Worm (Caenorhabditis elegans): ENCODE data around the gene F46C5.2.

The F46C5.2 gene

DNA sequence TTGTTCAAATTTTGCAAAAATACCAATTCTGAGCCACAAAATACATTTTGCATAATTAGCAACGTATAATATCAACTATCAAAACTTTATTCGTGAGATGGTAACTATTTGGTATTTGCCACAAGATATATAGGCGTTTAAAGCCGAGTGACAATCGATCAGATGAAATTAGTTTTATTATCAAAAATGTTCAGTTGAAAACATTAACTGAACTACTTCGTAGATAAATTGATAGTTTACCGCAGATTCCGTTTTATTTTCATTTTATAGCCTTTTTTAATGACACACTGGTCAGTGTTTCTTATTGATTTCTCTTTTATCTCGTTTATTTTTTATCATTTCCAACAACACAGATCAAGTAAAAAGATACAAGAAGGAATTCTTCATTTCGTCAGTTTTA is 11.9 kb downstream of the F46C5.2 start (continued):
- TF ChIP-seq F16B12.6 (tag; optimal IDR thresholded peaks at IDR 0.05) (no peak), C34B4.2 (tag; optimal IDR thresholded peaks at IDR 0.05) (no peak), lin-14 (GFP tag; optimal IDR thresholded peaks at IDR 0.05) (peak; percentile 25)

DNA sequence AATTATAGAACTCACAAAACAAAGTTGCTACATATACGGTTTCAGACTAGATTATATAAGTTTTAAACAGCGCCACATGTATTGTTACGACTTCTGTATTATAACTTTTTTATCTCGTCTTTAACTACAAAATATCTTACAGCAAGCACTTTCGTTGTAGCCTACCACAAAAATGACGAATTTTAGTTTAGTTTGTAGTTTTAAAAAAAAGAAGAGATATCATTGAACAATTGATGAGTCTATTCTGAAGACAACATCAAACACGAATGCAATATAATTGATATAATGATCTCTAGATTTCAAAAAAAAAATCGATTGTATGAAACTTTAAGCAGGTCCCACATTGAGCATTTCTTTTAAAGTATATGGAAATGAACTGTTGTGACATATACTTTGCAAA is 14.9 kb downstream of the F46C5.2 start:
- TF ChIP-seq nhr-71 (tag; optimal IDR thresholded peaks at IDR 0.05) (no peak), mef-2 (tag; optimal IDR thresholded peaks at IDR 0.05) (no peak), fkh-10 (GFP tag; optimal IDR thresholded peaks at IDR 0.05) (no peak), hpl-2 (GFP tag; optimal IDR thresholded peaks at IDR 0.05) (no peak), unc-62 (GFP tag; optimal IDR thresholded peaks at IDR 0.05) (no peak), ceh-90 (tag; optimal IDR thresholded peaks at IDR 0.05) (no peak), isw-1 (GFP tag; IDR thresholded peaks at IDR 0.05) (no peak), tlp-1 (tag; optimal IDR thresholded peaks at IDR 0.05) (no peak), lir-3 (tag; optimal IDR thresholded peaks at IDR 0.05; ENCODE audit: poor library complexity) (no peak), nhr-11 (tag; optimal IDR thresholded peaks at IDR 0.05) (no peak), blmp-1 (tag; optimal IDR thresholded peaks at IDR 0.05) (no peak), nhr-47 (tag; optimal IDR thresholded peaks at IDR 0.05) (no peak), ztf-4 (tag; optimal IDR thresholded peaks at IDR 0.05) (no peak), fkh-8 (tag; optimal IDR thresholded peaks at IDR 0.05) (no peak)

DNA sequence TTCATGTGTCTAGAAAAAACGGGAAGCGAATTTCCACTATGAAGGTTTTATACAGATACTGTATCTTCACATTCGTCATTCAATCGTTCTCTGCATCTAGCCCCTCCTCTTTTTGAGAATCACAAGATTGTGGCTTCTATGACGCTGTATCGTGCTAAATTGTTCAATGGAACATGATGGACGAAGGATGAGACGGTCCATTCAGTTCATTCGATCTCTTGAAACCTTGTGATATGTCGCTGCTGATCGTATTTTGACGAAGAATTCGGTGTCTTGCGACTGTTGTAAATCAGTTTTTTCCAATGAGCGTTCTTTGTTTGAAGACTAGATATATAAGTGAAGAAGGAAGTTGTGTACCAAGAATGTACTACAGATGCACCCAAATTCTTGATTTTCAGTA is 15.4 kb downstream of the F46C5.2 start:
- peak; percentile 61 for TF ChIP-seq lir-3 (tag; optimal IDR thresholded peaks at IDR 0.05; ENCODE audit: poor library complexity)
- peak; percentile 36 for TF ChIP-seq irx-1 (tag; optimal IDR thresholded peaks at IDR 0.05)
- TF ChIP-seq tbx-2 (tag; optimal IDR thresholded peaks at IDR 0.05): peak; percentile 73
- TF ChIP-seq ceh-82 (tag; optimal IDR thresholded peaks at IDR 0.05): peak in 1 of 3 experiments; percentile 5
- TF ChIP-seq lin-39 (tag; optimal IDR thresholded peaks at IDR 0.05): no peak
- peak in 1 of 2 experiments; percentile 90 for TF ChIP-seq lsy-2 (tag; optimal IDR thresholded peaks at IDR 0.05)
- peak; percentile 82 for TF ChIP-seq snu-23 (GFP tag; optimal IDR thresholded peaks at IDR 0.05)
- no peak for TF ChIP-seq efl-1 (optimal IDR thresholded peaks at IDR 0.05)
- no peak for TF ChIP-seq efl-1 (GFP tag; optimal IDR thresholded peaks at IDR 0.05 in 1 of 2)
- peak; percentile 74 for TF ChIP-seq lin-14 (GFP tag; optimal IDR thresholded peaks at IDR 0.05)
- no peak for TF ChIP-seq ceh-8 (GFP tag; optimal IDR thresholded peaks at IDR 0.05)
- no peak for TF ChIP-seq alr-1 (tag; optimal IDR thresholded peaks at IDR 0.05; ENCODE audit: borderline replicate concordance)
- TF ChIP-seq C34B4.2 (tag; optimal IDR thresholded peaks at IDR 0.05): no peak
- peak; percentile 98 for TF ChIP-seq nhr-85 (tag)
- peak; percentile 70 for TF ChIP-seq C16A3.4 (tag; optimal IDR thresholded peaks at IDR 0.05)
- peak; percentile 51 for TF ChIP-seq nhr-47 (tag; optimal IDR thresholded peaks at IDR 0.05)
- peak; percentile 13 for TF ChIP-seq mep-1 (tag; optimal IDR thresholded peaks at IDR 0.05)
- peak; percentile 93 for TF ChIP-seq nhr-19 (GFP tag; conservative IDR thresholded peaks at IDR 0.05)
- TF ChIP-seq unc-130 (tag; optimal IDR thresholded peaks at IDR 0.05): peak; percentile 78
- peak; percentile 89 for TF ChIP-seq nhr-71 (tag; optimal IDR thresholded peaks at IDR 0.05)
- TF ChIP-seq hlh-17 (GFP tag; optimal IDR thresholded peaks at IDR 0.05; ENCODE audit: borderline replicate concordance): no peak
- TF ChIP-seq pag-3 (tag; optimal IDR thresholded peaks at IDR 0.05; ENCODE audit: borderline replicate concordance, insufficient read depth): no peak
- peak in 1 of 2 experiments; percentile 80 for TF ChIP-seq mdl-1 (tag; optimal IDR thresholded peaks at IDR 0.05)
- TF ChIP-seq nhr-76 (tag; optimal IDR thresholded peaks at IDR 0.05): no peak
- peak in 1 of 2 experiments; percentile 70 for TF ChIP-seq lin-35 (GFP tag; optimal IDR thresholded peaks at IDR 0.05)
- TF ChIP-seq vab-15 (tag; optimal IDR thresholded peaks at IDR 0.05): peak; percentile 28
- peak; percentile 27 for TF ChIP-seq lin-13 (GFP tag; optimal IDR thresholded peaks at IDR 0.05)
- TF ChIP-seq blmp-1 (tag; optimal IDR thresholded peaks at IDR 0.05): peak; percentile 86
- no peak for TF ChIP-seq pax-3 (tag; optimal IDR thresholded peaks at IDR 0.05)
- TF ChIP-seq nhr-90 (tag; optimal IDR thresholded peaks at IDR 0.05; ENCODE audit: poor library complexity): peak; percentile 74
- TF ChIP-seq nhr-77 (tag; optimal IDR thresholded peaks at IDR 0.05): peak; percentile 10
- peak; percentile 93 for TF ChIP-seq nhr-20 (tag; optimal IDR thresholded peaks at IDR 0.05)
- peak in 5 of 6 experiments; percentile 79 to 95 (median 86) for TF ChIP-seq elt-3 (tag; optimal IDR thresholded peaks at IDR 0.05)
- TF ChIP-seq unc-98 (GFP tag; IDR thresholded peaks at IDR 0.05): no peak
- TF ChIP-seq dpl-1 (GFP tag; optimal IDR thresholded peaks at IDR 0.05): peak; percentile 1 to 24 (median 21)
